Fruit fly (Drosophila melanogaster): Measurements from ENCODE around the gene GC1.

DNA sequence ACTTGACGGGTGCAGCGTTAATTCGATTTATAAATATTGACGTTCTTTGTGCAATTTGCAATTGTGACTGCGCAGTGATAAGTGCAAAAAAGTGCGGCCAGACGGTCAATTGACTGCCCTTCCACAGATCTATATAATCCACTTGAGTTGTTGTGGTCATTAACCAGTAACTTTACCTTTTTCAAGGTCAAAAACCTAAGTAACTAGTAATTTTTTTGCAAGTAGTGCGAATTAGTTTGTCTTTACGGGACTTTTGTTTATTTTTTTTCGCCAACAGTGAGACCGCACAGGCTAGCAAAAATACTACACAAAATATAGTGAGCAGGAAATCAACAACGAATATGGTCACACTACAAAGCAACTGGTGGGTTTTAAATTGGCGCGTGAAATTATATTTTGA is 7.1 kb downstream of the GC1 start, which contains the start of gene Tango9:
- no peak for TF ChIP-seq ttk (optimal IDR thresholded peaks at IDR 0.05)
- TF ChIP-seq insv (optimal IDR thresholded peaks at IDR 0.05) = no peak
- no peak for TF ChIP-seq psq (optimal IDR thresholded peaks at IDR 0.05)
- TF ChIP-seq Sin3A (optimal IDR thresholded peaks at IDR 0.05) = no peak
